Fruit fly (Drosophila melanogaster) S2 (cell line): ENCODE data around the gene CG31817.

Experiments
- CG8478 ChIP-seq: fragments of >200 bp; optimal IDR thresholded peaks from 2 replicates; lab custom pipeline; 2018
- CTCF ChIP-seq, 2 experiments: fragments of >200 bp; optimal IDR thresholded peaks; 2 replicates each; lab custom pipeline; 2018

DNA sequence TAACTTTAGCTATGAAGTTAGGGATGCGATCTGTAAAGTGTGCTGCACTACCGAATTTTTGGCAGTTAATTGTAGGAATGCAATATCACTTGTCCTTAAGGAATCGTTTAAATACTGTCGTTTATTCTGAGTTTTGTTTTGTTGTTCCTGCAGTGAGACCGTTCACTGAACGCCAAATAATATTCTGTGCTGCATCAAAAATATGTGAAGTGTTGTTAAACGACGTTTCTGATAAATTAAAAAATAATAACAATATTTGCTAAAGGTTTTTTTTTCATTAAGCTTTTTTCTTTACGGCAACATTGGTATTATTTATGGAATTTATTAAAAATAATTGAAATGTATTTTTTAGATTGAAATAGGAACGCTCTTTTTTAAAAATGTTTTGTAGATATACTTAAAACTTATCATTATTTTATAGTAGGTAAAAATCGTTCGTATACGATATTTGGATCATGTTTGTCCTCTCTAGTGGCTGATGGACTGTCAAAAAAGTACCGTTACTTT is 34.9 kb downstream of the CG31817 start, which contains the start of gene GMF:
- TF ChIP-seq CG8478 (lab: Kevin White, UChicago) (no peak), CTCF (optimal IDR thresholded peaks at IDR 0.05; lab: Kevin White, UChicago) (peak in 1 of 2 experiments; percentile 18)
